Fruit fly (Drosophila melanogaster) whole organism, prepupa: Measurements from ENCODE around the gene CG13293.

Experiments
- Blimp-1 ChIP-seq: fragments of 200-800 bp; sonication (Bioruptor generic); optimal IDR thresholded peaks from 3 replicates; lab custom pipeline; 2017; ENCODE audit warnings: missing biosample characterization, missing genetic modification characterization, mild to moderate bottlenecking, moderate library complexity, missing genetic modification reagents
- CG10631 ChIP-seq: fragments of 200-800 bp; sonication (Bioruptor generic); optimal IDR thresholded peaks from 2 replicates; lab custom pipeline; 2016; ENCODE audit warnings: missing biosample characterization, missing genetic modification characterization
- CG10669 ChIP-seq: fragments of 200-800 bp; sonication (Bioruptor generic); optimal IDR thresholded peaks from 3 replicates; lab custom pipeline; 2018; ENCODE audit warnings: missing biosample characterization, mild to moderate bottlenecking, missing genetic modification characterization, moderate library complexity
- CG11294 ChIP-seq: fragments of 200-800 bp; sonication (Bioruptor generic); IDR thresholded peaks from 2 replicates; pipeline ENCODE4 v1.3.6; 2022; ENCODE audit warnings: missing biosample characterization, missing genetic modification characterization
- CG1621 ChIP-seq: fragments of 200-800 bp; sonication (Bioruptor generic); optimal IDR thresholded peaks from 3 replicates; lab custom pipeline; 2018; ENCODE audit warnings: missing biosample characterization, mild to moderate bottlenecking, missing genetic modification characterization
- CG16779 ChIP-seq: fragments of 200-800 bp; sonication (Bioruptor generic); optimal IDR thresholded peaks from 3 replicates; lab custom pipeline; 2017; ENCODE audit warnings: missing biosample characterization, mild to moderate bottlenecking, missing genetic modification characterization
- CG3032 ChIP-seq: fragments of 200-800 bp; optimal IDR thresholded peaks from 2 replicates; lab custom pipeline; 2019; ENCODE audit warnings: missing biosample characterization, mild to moderate bottlenecking, missing genetic modification characterization, moderate library complexity
- CG31627 ChIP-seq: fragments of 200-800 bp; sonication (Bioruptor generic); optimal IDR thresholded peaks from 3 replicates; lab custom pipeline; 2016; ENCODE audit warnings: missing biosample characterization, missing genetic modification characterization
- CG32006 ChIP-seq: fragments of 200-800 bp; sonication (Bioruptor generic); optimal IDR thresholded peaks from 3 replicates; lab custom pipeline; 2017; ENCODE audit warnings: missing biosample characterization, mild to moderate bottlenecking, missing genetic modification characterization
- CG34406 ChIP-seq: fragments of 200-800 bp; sonication (Bioruptor generic); optimal IDR thresholded peaks from 3 replicates; lab custom pipeline; 2016; ENCODE audit warnings: missing biosample characterization, missing genetic modification characterization
- CG3919 ChIP-seq: fragments of 200-800 bp; sonication (Bioruptor generic); optimal IDR thresholded peaks from 3 replicates; lab custom pipeline; 2016; ENCODE audit warnings: missing biosample characterization, missing genetic modification characterization
- CG6276 ChIP-seq: fragments of 200-800 bp; sonication (Bioruptor generic); optimal IDR thresholded peaks from 2 replicates; lab custom pipeline; 2017; ENCODE audit warnings: missing biosample characterization, mild to moderate bottlenecking, missing genetic modification characterization
- CG6792 ChIP-seq: fragments of 200-800 bp; sonication (Bioruptor generic); optimal IDR thresholded peaks from 3 replicates; lab custom pipeline; 2016; ENCODE audit warnings: missing biosample characterization, missing genetic modification characterization
- CG6808 ChIP-seq: fragments of 200-800 bp; sonication (Bioruptor generic); optimal IDR thresholded peaks from 3 replicates; lab custom pipeline; 2017; ENCODE audit warnings: missing biosample characterization, missing genetic modification characterization, mild to moderate bottlenecking, moderate library complexity, missing genetic modification reagents
- CG6854 ChIP-seq: fragments of 200-800 bp; sonication (Bioruptor generic); optimal IDR thresholded peaks from 2 replicates; lab custom pipeline; 2017; ENCODE audit warnings: missing biosample characterization, mild to moderate bottlenecking, missing genetic modification characterization
- CG7368 ChIP-seq: fragments of 200-800 bp; sonication (Bioruptor generic); optimal IDR thresholded peaks from 3 replicates; lab custom pipeline; 2016; ENCODE audit warnings: missing biosample characterization, missing genetic modification characterization
- CG8319 ChIP-seq: fragments of 200-800 bp; sonication (Bioruptor generic); optimal IDR thresholded peaks from 3 replicates; lab custom pipeline; 2016; ENCODE audit warnings: missing biosample characterization, missing genetic modification characterization
- CG9139 ChIP-seq: fragments of 200-800 bp; sonication (Bioruptor generic); optimal IDR thresholded peaks from 3 replicates; lab custom pipeline; 2017; ENCODE audit warnings: missing biosample characterization, mild to moderate bottlenecking, missing genetic modification characterization
- Eip78C ChIP-seq: fragments of 200-800 bp; sonication (Bioruptor generic); peaks from one replicate; lab custom pipeline; 2016; ENCODE audit warnings: missing biosample characterization, missing genetic modification characterization
- Hr39 ChIP-seq: fragments of 200-800 bp; sonication (Bioruptor generic); optimal IDR thresholded peaks from 2 replicates; lab custom pipeline; 2016; ENCODE audit warnings: missing biosample characterization, missing genetic modification characterization
- Lpt ChIP-seq: fragments of 200-800 bp; sonication (Bioruptor generic); optimal IDR thresholded peaks from 3 replicates; lab custom pipeline; 2016; ENCODE audit warnings: missing biosample characterization, missing genetic modification characterization
- OdsH ChIP-seq: fragments of 200-800 bp; sonication (Bioruptor generic); optimal IDR thresholded peaks from 3 replicates; lab custom pipeline; 2016; ENCODE audit warnings: missing biosample characterization, missing genetic modification characterization
- Sox14 ChIP-seq: fragments of 200-800 bp; sonication (Bioruptor generic); optimal IDR thresholded peaks from 3 replicates; lab custom pipeline; 2016; ENCODE audit warnings: missing biosample characterization, missing genetic modification characterization
- Sox15 ChIP-seq: fragments of 200-800 bp; sonication (Bioruptor generic); optimal IDR thresholded peaks from 3 replicates; lab custom pipeline; 2016; ENCODE audit warnings: missing biosample characterization, missing genetic modification characterization
- achi ChIP-seq: fragments of 200-800 bp; sonication (Bioruptor generic); optimal IDR thresholded peaks from 3 replicates; lab custom pipeline; 2016; ENCODE audit warnings: missing biosample characterization, missing genetic modification characterization
- cyc ChIP-seq: fragments of 200-800 bp; sonication (Bioruptor generic); optimal IDR thresholded peaks from 3 replicates; lab custom pipeline; 2016; ENCODE audit warnings: missing biosample characterization, missing genetic modification characterization
- dac ChIP-seq: fragments of 200-800 bp; sonication (Bioruptor generic); optimal IDR thresholded peaks from 2 replicates; lab custom pipeline; 2017; ENCODE audit warnings: missing biosample characterization, mild to moderate bottlenecking, missing genetic modification characterization
- dsx ChIP-seq: fragments of 200-800 bp; optimal IDR thresholded peaks from 3 replicates; lab custom pipeline; 2019; ENCODE audit warnings: missing biosample characterization, mild to moderate bottlenecking, missing genetic modification characterization, moderate library complexity; ENCODE audit not compliant: poor library complexity, severe bottlenecking
- fkh ChIP-seq: fragments of 200-800 bp; sonication (Bioruptor generic); optimal IDR thresholded peaks from 3 replicates; lab custom pipeline; 2017; ENCODE audit warnings: missing biosample characterization, mild to moderate bottlenecking, missing genetic modification characterization, moderate library complexity
- salr ChIP-seq, 2 experiments: fragments of 200-800 bp; sonication (Bioruptor generic); optimal IDR thresholded peaks; 3 replicates each; lab custom pipeline; 2016 to 2018; ENCODE audit warnings: missing biosample characterization in 2 of 2, missing genetic modification characterization in 2 of 2, mild to moderate bottlenecking in 1 of 2
- spab ChIP-seq: fragments of 200-800 bp; sonication (Bioruptor generic); optimal IDR thresholded peaks from 2 replicates; lab custom pipeline; 2017; ENCODE audit warnings: missing biosample characterization, mild to moderate bottlenecking, missing genetic modification characterization, missing genetic modification reagents
- ss ChIP-seq, 2 experiments: fragments of 200-800 bp; sonication (Bioruptor generic); optimal IDR thresholded peaks; 2 replicates in 1 of 2; 3 replicates in 1 of 2; lab custom pipeline; 2017 to 2018; ENCODE audit warnings: mild to moderate bottlenecking in 2 of 2, missing biosample characterization in 2 of 2, missing genetic modification characterization in 2 of 2, moderate library complexity in 1 of 2
- svp ChIP-seq: fragments of 200-800 bp; sonication (Bioruptor generic); peaks from one replicate; lab custom pipeline; 2016; ENCODE audit warnings: missing biosample characterization, missing genetic modification characterization
- vri ChIP-seq: fragments of 200-800 bp; sonication (Bioruptor generic); optimal IDR thresholded peaks from 3 replicates; lab custom pipeline; 2016; ENCODE audit warnings: missing biosample characterization, mild to moderate bottlenecking, missing genetic modification characterization

The CG13293 gene

DNA sequence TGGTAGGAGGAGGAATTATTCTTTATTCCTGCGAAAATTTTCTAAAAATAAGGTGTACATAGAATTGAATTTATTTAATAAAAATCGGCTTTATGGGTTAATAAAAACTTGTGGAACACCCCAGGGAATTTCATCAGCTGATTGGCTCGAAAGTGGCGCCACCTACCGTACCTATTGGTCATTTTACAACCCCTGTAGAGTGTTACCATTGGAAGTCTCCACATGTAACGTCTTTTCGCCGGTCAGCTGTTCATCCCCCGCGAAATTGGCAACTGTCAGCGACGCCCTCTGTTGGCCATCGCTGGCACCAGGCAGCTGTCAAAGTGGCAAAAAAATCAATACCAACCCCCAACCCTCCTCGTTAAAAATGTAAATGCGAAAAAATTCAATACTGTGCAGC lies at the start of gene CG13293:
TSS of gene CG13293 (plus strand) at position 323 of the 400 bp plus-strand sequence.
- TF ChIP-seq ss (GFP tag; optimal IDR thresholded peaks at IDR 0.05; lab: Kevin White, UChicago) (no peak), CG10669 (no peak), achi (GFP tag; lab: Kevin White, UChicago) (peak; percentile 88)

DNA sequence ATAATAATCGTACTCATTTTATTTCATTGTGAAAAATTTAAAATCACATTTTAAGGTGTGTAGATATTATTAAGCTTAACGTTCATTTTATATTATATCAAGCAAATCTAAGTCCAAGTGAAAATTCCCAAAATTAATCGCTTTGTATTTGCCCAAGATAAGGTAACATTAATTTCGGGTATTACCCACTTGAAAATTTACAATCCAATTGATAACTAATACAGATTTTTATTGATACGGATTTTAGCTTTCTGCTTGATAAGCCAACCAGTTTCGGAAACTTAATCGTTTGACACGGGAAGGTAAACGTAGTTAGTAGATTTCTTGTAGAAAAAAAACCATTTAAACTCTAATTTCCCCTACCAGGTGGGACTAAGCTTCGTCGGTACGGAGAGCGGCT lies 49.7 kb upstream of the CG13293 start:
- TF ChIP-seq CG3919 (GFP tag; lab: Kevin White, UChicago) (no peak), CG8319 (GFP tag; lab: Kevin White, UChicago) (no peak), CG34406 (GFP tag; lab: Kevin White, UChicago) (no peak), Eip78C (GFP tag; lab: Kevin White, UChicago) (no peak), salr (GFP tag; optimal IDR thresholded peaks at IDR 0.05; lab: Kevin White, UChicago) (no peak), spab (GFP tag; lab: Kevin White, UChicago) (no peak)

DNA sequence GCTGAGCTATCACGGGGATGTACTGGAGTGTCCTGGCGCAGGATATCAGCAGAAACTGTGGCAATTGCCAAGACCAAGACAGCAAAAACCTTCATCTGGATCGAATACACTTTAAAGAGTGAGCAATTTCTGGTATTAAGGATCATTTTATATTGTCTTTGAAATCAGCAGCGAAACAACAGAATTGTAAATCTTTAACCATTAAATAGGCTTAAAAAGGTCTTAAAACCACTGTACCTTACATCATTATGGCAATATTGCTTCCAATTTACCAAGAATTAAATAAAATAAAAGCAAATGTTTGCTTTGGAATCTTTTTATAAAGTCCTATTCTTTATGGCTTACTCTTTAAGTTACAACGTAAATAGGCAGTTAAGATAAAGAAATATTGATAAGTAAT lies 48.2 kb upstream of the CG13293 start, which contains the start of gene CG10477:
TSS of gene CG10477 (minus strand) at position 101 of the 400 bp plus-strand sequence.
- no peak for TF ChIP-seq Eip78C (GFP tag; lab: Kevin White, UChicago)
- TF ChIP-seq cyc (GFP tag; lab: Kevin White, UChicago) = no peak
- TF ChIP-seq CG31627 (GFP tag; lab: Kevin White, UChicago) = no peak
- TF ChIP-seq OdsH (GFP tag; lab: Kevin White, UChicago) = no peak
- no peak for TF ChIP-seq CG16779 (tag; lab: Kevin White, UChicago)
- no peak for TF ChIP-seq fkh (GFP tag; lab: Kevin White, UChicago)
- TF ChIP-seq Blimp-1 (GFP tag; lab: Kevin White, UChicago) = no peak
- TF ChIP-seq CG6792 (GFP tag; lab: Kevin White, UChicago) = no peak
- TF ChIP-seq CG6276 = no peak
- no peak for TF ChIP-seq CG3919 (GFP tag; lab: Kevin White, UChicago)
- no peak for TF ChIP-seq Lpt (GFP tag; lab: Kevin White, UChicago)
- TF ChIP-seq CG11294 (GFP tag; lab: Robert Waterston, UW) = no peak
- TF ChIP-seq dac (GFP tag; lab: Kevin White, UChicago) = no peak
- TF ChIP-seq svp = no peak
- no peak for TF ChIP-seq CG10631 (GFP tag; lab: Kevin White, UChicago)
- TF ChIP-seq CG6854 (GFP tag; lab: Kevin White, UChicago) = no peak
- TF ChIP-seq Sox14 = no peak
- no peak for TF ChIP-seq CG6808 (GFP tag; lab: Kevin White, UChicago)
- TF ChIP-seq spab (GFP tag; lab: Kevin White, UChicago) = no peak
- no peak for TF ChIP-seq Sox15 (GFP tag; lab: Kevin White, UChicago)

DNA sequence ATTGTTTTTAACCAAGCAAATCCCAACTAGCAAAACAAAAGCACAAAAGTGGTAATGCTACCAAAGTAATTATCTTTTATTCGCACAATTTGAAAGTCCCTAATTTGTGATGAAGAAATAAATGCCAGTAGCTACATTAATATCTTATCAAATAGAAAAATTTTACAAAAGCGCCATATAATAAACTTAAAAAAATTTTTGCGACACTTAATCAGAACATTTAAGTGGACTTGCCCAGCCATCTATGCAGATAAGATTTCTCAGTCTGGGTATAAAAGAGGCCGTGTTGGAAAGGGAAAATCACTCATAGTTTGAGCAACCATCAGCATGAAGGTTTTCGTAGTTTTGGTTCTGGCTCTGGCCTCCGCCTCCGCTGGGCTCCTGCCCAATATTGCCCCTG lies 47.8 kb upstream of the CG13293 start, which contains the start of gene yip7:
TSS of gene yip7 (plus strand) at position 301 of the 400 bp plus-strand sequence.
- TF ChIP-seq CG1621 (no peak), dsx (GFP tag; lab: Kevin White, UChicago) (no peak), CG7368 (GFP tag; lab: Kevin White, UChicago) (no peak), CG3032 (tag; lab: Kevin White, UChicago) (no peak), CG9139 (GFP tag; lab: Kevin White, UChicago) (no peak), CG32006 (no peak)

DNA sequence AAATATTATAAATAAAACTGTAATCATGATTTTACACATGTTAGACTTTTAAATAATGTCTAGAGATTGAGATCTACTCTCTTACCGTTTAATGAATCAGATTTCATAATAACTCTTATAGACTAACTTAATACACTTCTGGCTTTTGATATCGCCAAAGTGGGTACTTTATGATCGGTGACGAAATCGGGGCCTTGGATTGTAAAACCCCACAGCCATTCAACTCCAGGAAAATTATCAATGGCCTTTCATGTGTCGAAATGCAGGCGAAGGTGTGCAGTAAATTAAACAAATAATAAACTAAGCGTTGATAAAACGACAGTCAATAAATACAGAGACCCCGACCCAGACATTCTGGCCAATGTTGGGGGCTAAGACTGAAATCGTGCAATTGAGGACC lies 46.5 kb upstream of the CG13293 start:
- peak; percentile 78 for TF ChIP-seq vri
- TF ChIP-seq Hr39 (GFP tag; lab: Kevin White, UChicago) = no peak
- no peak for TF ChIP-seq CG6792 (GFP tag; lab: Kevin White, UChicago)
- TF ChIP-seq, all 60 proteins: peak for 1
